Worm (Caenorhabditis elegans): ENCODE data around the gene mboa-4.

- TF ChIP-seq him-1 (tag; optimal IDR thresholded peaks at IDR 0.05) (no peak), dao-5 (tag; optimal IDR thresholded peaks at IDR 0.05) (no peak), W03F9.2 (tag; optimal IDR thresholded peaks at IDR 0.05) (peak; percentile 14)
These were observed 17.2 kb downstream of the mboa-4 start, which contains the start of gene skih-2 for ce11 chrIV:11142314-11143227.

Data from whole organism, L4/young adult.